Fruit fly (Drosophila melanogaster) S2 (cell line): ENCODE measurements around the gene Tsp39D.

Experiments used
- CG8478 ChIP-seq: fragments of >200 bp; optimal IDR thresholded peaks from 2 replicates; lab custom pipeline; 2018
- CTCF ChIP-seq, 2 experiments: fragments of >200 bp; optimal IDR thresholded peaks; 2 replicates each; lab custom pipeline; 2018

Gene Tsp39D

DNA sequence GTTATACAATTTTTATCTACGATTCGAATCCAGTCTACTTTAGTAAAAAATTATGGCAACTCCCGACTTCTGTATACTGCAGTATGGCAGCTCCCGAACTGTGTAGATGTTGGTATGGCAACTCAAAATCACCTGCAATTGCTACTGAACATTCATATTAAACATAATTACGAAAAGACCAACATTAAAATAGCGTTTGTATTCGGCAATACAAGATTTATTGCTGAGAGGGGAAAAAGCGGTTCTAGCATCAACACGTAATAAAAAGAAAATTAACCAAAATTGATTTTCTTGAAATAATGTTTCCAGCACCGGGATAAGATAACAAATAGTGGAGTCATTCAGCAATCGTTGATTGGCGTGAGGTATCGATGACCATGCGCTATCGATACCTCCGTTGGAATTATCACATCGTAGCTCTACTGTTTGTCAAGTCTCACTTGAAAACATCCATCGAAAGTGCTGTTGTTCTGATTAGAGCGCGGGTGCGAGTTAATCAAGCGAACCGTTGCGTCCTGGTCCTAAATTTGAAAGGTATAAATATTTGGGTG is at the start of gene Tsp39D:
TSS of gene Tsp39D (plus strand) at position 405 of the 551 bp plus-strand sequence.
- TF ChIP-seq CTCF (optimal IDR thresholded peaks at IDR 0.05; lab: Kevin White, UChicago) (peak; percentile 37 to 48), CG8478 (lab: Kevin White, UChicago) (no peak)

DNA sequence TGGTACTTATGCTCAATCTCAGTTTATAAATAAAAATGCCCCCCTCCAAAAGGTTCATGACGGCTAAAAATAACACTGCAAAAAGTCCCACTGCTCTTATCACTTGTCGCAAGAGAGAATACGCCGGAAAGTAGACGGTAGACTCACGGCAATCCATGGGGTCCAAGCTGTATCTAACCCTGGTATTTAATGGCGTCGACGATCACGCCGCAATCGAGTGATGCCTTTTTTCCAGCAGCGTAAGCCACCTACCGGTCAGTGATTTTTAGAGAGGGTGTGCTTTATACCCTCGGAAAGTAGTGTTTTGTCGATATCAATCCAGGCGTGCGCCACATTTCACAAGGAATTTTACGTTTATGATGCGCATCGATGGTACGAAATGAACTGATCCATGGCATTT is 44.8 kb upstream of the Tsp39D start:
- peak in 1 of 2 experiments; percentile 41 for TF ChIP-seq CTCF (optimal IDR thresholded peaks at IDR 0.05; lab: Kevin White, UChicago)
- no peak for TF ChIP-seq CG8478 (lab: Kevin White, UChicago)

DNA sequence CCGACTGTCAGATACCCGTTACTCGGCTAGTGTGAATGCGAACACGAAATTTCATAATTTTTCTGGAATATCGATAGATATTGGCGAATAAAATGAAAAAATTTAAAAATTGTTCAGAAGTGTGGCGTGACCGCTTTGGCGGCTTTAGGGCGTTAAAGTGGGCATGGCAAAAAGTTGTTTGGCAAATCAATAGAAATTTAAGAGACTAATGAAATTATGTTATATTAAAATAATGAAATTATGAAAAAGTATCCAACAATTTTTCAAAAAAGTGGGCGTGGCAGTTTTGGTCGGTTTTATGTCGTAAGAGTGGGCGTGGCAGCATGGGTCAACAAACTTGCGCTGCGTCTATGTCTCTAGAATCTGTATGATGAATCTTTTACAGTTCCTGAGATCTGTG is 42.3 kb upstream of the Tsp39D start:
- TF ChIP-seq CTCF (optimal IDR thresholded peaks at IDR 0.05; lab: Kevin White, UChicago) (no peak), CG8478 (lab: Kevin White, UChicago) (no peak)

DNA sequence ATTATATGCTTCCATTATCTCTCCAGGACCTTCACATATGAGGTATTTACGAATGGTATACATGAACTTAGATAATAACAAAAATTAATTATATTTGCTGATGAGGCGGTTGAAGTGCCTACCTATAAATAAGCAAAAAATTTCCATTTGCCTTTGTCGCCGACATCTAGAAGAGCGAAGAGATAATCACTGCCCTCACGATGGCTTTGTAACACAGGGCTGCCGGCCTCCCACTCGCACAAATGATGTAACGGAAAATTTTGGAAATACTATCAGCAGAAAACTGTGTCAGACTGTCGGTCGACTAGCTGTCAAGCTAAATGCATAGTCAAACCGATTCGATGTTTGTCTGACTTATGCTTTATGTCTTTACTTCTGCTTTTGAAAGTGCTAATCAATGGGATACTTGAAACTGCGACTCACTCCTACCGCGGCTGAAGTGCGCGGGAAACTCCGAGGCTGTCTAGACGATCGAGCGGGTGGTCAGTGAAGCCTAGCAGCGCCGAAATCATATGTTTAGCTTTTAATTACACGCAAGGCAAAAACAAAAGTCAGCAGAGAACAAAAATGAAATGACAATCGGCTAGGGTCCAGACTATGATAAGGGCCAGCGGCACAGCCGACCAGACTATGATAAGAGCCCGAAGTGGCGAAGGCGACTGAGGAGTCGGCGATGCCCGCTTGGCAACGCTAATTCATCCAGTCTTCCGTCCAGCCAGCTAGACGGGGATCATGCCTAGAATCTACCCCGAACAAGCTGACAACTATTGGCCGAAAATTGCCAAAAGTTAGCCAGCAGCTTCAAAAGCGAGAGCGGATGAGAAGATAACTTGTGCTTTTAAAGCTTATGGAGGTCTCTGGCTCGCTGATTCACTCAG is 40.5 kb upstream of the Tsp39D start:
- TF ChIP-seq CTCF (optimal IDR thresholded peaks at IDR 0.05; lab: Kevin White, UChicago), result no peak
- no peak for TF ChIP-seq CG8478 (lab: Kevin White, UChicago)

DNA sequence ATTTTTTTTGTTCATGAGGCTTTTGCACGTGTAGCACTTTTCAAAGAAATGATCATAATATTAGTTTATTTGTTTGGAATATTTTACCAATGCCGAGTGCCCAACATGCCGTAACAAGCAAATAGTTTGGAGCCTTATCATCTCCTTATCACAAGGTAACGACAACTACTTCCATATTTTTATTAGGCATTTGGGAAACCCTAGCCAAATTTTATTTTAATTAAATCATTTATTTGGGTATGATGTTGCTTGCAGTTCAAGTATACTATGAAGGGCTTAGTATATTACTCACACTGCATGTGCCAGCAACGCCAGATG is 39.9 kb upstream of the Tsp39D start:
- TF ChIP-seq CTCF (optimal IDR thresholded peaks at IDR 0.05; lab: Kevin White, UChicago) (no peak), CG8478 (lab: Kevin White, UChicago) (no peak)

DNA sequence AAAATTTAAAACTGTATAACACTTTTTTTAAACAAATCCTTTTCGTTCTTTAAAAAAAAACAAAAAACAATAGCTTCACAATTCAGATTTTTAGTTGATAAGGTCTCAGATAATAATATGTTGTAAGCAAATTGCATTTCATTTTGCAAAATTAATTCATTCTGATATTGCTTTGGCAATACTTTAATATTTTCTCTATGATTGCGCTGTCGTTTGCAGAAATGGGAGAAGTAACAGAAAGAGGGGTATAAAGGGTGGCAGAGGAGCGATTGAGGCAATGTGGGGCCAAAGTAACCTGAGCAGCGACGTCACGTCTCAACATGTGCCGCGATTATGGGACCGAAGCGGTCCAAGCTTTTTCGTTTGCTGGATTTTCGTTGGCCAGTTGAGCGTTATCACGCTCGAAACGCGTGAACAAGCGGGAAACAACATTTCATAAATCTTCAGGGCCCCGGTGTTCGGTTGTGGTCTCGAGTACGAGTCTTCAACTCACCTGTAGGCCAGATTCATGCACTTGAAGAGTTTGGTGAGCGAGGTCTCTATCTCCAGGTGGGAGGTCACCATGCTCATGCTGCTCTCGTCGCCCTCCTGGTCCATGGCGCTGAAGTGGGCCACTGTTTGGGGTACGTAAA is 36.5 kb upstream of the Tsp39D start:
- TF ChIP-seq CG8478 (lab: Kevin White, UChicago) (no peak), CTCF (optimal IDR thresholded peaks at IDR 0.05; lab: Kevin White, UChicago) (no peak)

DNA sequence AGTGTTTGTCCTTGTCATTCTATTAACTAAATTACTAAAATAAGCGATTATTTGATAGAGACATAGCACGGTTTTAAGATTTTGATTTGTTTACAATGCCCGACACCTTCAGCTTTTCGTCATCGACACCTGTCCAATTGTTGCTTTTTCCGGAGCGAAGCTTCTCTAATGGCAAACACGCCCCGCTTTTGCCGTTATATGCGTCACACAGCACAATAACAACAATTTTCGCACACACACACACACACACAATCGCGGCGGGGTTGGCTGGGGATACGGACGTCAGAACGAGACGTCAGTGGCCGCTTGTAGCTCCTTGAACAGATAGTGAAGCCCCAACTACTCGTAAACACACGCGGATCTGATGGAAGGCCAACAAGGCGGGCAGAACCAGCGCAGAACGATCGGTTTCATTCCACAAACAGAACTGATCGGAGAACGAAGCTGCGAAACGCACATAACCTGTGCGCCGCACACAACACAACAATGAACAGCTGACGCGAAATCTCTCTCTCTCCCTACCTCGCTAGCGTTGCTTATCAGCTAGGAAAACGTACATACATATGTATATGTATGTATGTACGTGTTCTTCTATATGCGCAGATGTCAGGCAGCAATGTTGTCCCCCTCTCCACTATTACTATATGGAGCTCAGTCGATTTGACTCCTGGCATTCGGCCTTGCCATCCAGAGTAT is 35.2 kb upstream of the Tsp39D start:
- TF ChIP-seq CG8478 (lab: Kevin White, UChicago), result no peak
- no peak for TF ChIP-seq CTCF (optimal IDR thresholded peaks at IDR 0.05; lab: Kevin White, UChicago)

DNA sequence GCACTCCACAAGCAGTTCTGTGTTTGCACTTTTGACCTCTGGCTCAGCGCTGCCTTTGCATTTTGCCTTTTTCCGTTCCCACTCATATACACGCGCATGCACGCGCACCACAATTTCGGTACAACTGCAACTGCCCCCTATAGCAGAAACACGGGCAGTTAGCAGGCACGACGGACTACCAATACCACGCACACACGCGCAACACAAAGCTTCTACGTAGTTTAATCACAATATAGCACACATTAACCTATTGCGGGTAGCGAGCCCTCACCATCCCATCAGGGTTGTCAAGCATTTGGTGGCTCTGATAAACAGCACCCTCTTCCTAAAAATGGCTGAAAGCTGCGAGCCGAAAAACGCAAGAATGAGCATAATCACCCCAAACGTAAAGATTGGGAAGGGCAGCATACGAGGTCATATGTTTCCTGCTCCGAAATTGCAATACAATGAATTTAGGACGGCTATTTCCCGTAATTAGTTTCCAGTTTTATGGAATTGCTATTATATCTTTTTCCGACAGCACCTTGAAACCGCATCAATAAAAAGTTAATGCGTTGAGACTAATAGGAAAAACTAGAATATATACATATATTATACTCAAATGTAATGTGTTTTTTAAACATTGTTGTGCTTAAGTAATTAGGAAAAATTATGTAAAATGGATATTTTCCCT is 34.5 kb upstream of the Tsp39D start, which contains the start of gene Mondo:
TSS of gene Mondo (minus strand) at position 297 of the 673 bp plus-strand sequence.
- no peak for TF ChIP-seq CG8478 (lab: Kevin White, UChicago)
- TF ChIP-seq CTCF (optimal IDR thresholded peaks at IDR 0.05; lab: Kevin White, UChicago), result no peak

DNA sequence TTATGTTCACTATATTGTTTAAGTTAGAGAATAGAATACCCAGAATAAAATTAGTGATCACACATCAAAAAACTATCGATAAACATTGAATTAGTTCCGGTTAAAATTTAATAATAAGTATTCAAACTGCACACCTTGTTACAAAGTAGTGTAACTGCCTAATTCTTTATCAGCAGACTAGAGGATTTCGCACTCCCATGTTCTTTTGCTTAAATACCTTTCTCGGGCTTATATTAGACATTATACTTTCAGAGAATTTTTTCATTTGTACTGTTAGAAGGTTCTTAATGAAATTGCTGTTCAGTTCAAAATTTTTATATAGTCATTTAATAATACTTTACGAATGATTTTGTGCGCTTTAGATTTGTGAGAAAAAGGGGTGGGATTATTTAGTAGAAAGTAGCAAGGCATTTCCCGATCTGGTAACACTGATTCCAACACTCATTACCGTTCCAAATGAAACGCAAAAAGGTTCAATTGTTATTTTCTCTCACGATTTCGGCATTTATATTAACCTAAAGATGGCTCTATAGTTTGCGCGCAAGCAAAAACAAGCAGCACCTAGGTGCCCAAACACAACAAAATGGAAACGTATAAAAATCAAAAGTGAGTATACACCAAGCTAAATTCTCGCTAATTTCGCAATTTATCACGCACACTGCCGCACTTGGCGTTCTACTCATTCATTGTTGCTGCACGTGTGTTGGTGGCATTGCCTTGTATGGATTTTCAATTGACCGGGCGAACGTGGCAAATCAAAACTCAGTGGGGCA is 33.8 kb upstream of the Tsp39D start, which contains the start of gene crc:
TSS of gene crc (plus strand) at position 440 of the 773 bp plus-strand sequence.
- no peak for TF ChIP-seq CTCF (optimal IDR thresholded peaks at IDR 0.05; lab: Kevin White, UChicago)
- no peak for TF ChIP-seq CG8478 (lab: Kevin White, UChicago)

DNA sequence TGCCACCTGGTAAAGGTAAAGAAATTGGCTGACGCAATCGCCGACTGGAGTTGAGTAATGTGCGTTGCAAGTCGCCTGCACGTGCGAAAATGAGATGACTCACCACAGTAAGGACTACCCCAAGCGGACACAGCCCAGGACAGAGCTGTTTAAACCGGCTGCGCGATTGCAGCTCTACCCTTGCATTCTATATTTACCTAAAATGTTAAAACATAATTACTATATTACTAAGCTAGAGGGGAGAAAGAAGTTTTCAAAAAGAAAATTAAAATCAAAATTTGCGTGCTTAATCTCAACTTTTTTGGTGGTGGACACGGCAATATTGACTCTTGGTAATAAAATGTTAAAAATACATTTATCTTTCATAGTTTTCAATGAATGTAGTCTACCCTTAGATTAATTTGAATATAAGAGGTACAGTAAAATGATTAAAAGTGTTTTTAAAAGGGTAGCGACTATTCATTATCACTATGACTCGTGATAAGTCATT is 33.2 kb upstream of the Tsp39D start:
- TF ChIP-seq CG8478 (lab: Kevin White, UChicago) (no peak), CTCF (optimal IDR thresholded peaks at IDR 0.05; lab: Kevin White, UChicago) (no peak)

DNA sequence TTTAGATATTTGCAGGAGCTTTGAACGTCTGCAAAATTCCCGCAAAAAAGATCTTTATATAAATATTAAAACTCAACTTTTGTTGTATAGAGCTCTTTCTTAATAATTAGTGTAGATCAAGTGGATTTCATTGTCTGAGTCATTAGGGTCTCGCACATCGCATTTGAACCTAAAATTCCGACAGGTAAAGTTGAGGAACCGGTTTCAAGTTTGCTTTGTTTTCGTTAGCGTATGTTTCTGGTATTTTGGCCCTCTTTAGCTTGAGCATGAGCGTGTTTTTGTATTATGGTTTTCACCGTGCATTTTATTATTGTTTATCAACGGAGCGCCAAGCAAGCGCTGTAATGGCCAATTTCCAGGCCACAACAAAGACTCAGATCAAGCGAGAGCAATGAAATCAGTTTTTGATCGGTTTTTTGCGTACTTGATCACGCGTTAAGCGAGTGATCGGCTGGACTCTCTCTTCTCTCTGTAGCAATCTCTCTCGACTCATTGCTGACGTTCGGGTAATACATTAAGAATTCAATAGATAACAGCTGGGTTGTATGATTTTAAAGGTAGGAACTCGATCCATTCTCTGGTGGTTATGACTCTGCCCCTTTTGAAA is 31.5 kb upstream of the Tsp39D start:
- TF ChIP-seq CTCF (optimal IDR thresholded peaks at IDR 0.05; lab: Kevin White, UChicago) (no peak), CG8478 (lab: Kevin White, UChicago) (no peak)

DNA sequence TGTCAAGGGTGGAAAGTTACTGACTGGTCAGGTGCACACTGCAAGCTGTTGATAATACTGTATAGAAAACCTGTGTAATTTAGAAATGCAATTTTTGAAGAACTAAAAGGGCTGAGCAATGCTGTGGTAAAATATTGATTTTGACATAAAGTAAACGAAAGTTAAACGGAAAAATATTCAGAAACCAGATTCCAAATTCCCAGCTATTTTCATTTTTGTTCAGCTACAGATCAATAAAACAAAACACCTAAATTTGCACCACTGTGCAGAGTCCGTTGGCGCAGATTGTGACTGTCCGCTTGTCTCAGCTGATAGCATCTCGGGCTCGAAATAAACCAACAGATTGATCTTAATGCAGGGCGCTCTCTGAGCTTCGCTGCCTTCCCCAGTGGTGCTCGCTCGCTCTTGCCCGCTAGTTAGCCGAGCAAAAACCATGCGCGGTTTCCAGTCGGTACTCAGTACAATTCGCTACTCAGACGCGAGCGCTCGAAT is 30.5 kb upstream of the Tsp39D start, which contains the start of gene CG46314:
TSS of gene CG46314 (plus strand) at position 452 of the 492 bp plus-strand sequence.
- no peak for TF ChIP-seq CTCF (optimal IDR thresholded peaks at IDR 0.05; lab: Kevin White, UChicago)
- no peak for TF ChIP-seq CG8478 (lab: Kevin White, UChicago)
